Fruit fly (Drosophila melanogaster): Measurements from ENCODE around the gene Prp18.

DNA sequence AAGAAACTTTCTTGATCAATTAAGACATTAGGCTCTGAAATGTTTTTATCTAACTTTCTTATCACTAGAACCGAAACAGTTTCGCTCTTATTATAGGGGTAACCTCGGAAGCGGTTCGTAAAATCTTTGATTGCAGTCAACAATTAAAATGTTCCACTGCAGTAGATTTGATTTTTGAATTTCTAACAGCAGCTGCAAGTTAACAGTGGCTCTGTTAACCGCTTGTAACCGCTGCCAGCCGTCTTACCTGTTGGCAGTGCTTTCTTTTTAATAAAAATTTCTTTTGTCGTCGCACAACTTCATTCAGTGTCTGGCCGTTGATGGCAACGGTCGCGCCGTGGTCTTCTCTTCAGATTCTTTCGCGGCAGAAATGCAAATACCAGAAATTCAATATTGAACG lies 2.2 kb upstream of the Prp18 start, which contains the start of gene CG6026:
- TF ChIP-seq Dfd (GFP tag; optimal IDR thresholded peaks at IDR 0.05) (no peak), lola (GFP tag; optimal IDR thresholded peaks at IDR 0.05) (no peak), h (GFP tag; optimal IDR thresholded peaks at IDR 0.05) (no peak), usp (GFP tag; optimal IDR thresholded peaks at IDR 0.05) (no peak), br (GFP tag; optimal IDR thresholded peaks at IDR 0.05) (no peak), psq (GFP tag; optimal IDR thresholded peaks at IDR 0.05) (no peak), Hr78 (GFP tag; optimal IDR thresholded peaks at IDR 0.05) (no peak)

Measured in whole organism, wandering third instar larva.